Fruit fly (Drosophila melanogaster): ENCODE data around the gene CG2614.

DNA sequence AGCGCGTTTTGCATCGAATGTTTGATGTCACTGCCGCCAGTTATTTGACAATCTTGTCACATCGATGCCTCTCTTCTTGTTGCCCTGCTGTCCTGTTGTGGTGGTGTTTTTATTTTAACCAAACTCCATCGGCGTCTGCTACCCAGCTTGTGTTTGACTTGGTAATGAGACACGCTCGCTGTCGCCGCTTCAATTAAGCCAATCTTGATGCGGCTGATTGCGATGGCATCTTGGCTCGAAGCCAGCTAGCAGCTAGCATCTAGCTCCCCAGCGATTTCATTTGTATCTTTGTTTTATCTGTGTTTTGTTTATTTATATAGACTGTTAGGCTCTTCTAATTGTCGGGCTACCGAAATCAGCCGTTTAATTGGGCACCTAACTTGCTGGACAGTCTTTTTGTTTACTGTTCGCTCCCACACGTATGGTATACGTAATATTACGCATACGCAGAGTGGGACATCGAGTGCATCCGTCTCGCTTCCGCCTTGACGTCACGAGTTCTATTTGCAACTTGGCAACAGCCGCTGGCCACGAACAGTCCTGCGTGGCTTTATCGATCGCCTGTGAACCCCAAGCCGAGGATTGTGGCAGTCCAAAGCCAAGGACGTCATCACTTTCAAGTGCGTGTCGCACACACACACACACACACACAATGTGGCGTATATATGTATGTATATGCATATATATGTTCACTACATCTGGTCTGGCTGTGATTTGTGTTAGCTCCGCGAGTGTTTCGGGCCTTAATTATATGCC lies 48.5 kb downstream of the CG2614 start:
- TF ChIP-seq Myc (optimal IDR thresholded peaks at IDR 0.05) (no peak), insv (optimal IDR thresholded peaks at IDR 0.05) (no peak), Sin3A (optimal IDR thresholded peaks at IDR 0.05) (no peak), psq (optimal IDR thresholded peaks at IDR 0.05) (no peak)

Data from Kc167 (cell line).